Worm (Caenorhabditis elegans) whole organism, L4/young adult: ENCODE results near the gene F38H4.4.

Experiments used
- W03F9.2 ChIP-seq: fragments of 150-350 bp; optimal IDR thresholded peaks from 2 replicates; lab custom pipeline; 2014; ENCODE audit warnings: missing biosample characterization, missing genetic modification characterization
- dao-5 ChIP-seq: sonication (generic microtip); optimal IDR thresholded peaks from 2 replicates; lab custom pipeline; 2016; ENCODE audit warnings: missing genotype, missing genetic modification characterization, moderate library complexity, missing compliant biosample characterization
- him-1 ChIP-seq: sonication (generic microtip); optimal IDR thresholded peaks from 2 replicates; lab custom pipeline; 2016; ENCODE audit warnings: missing genotype, missing genetic modification reagents, missing genetic modification characterization, missing compliant biosample characterization

- no peak for TF ChIP-seq him-1 (tag; lab: Kevin White, UChicago)
- TF ChIP-seq dao-5 (tag; lab: Kevin White, UChicago) = no peak
- TF ChIP-seq W03F9.2 (tag; lab: Kevin White, UChicago) = no peak
These were observed 23.8 kb downstream of the F38H4.4 start for ce11 chrIV:11871898-11872297.
